Worm (Caenorhabditis elegans) whole organism, late embryonic: ENCODE measurements around the gene D1086.10.

ENCODE experiments used
- F13H6.1 ChIP-seq: sonication (generic microtip); optimal IDR thresholded peaks from 2 replicates; lab custom pipeline; 2016; ENCODE audit warnings: missing genetic modification characterization, missing compliant biosample characterization
- K09A11.1 ChIP-seq: sonication (generic microtip); optimal IDR thresholded peaks from 2 replicates; lab custom pipeline; 2017; ENCODE audit warnings: antibody characterized with exemption, mild to moderate bottlenecking, missing genetic modification characterization, missing compliant biosample characterization; ENCODE audit not compliant: insufficient read depth
- T23F11.4 ChIP-seq: fragments of 200-800 bp; sonication (Bioruptor generic); optimal IDR thresholded peaks from 2 replicates; lab custom pipeline; 2018; ENCODE audit warnings: mild to moderate bottlenecking, missing genetic modification characterization, missing compliant biosample characterization
- ama-1 ChIP-seq: fragments of 150-350 bp; optimal IDR thresholded peaks from 2 replicates; lab custom pipeline; 2014
- dve-1 ChIP-seq: sonication (generic microtip); optimal IDR thresholded peaks from 2 replicates; lab custom pipeline; 2017; ENCODE audit warnings: antibody characterized with exemption, mild to moderate bottlenecking, missing genetic modification characterization, missing compliant biosample characterization
- ets-4 ChIP-seq: sonication (generic microtip); optimal IDR thresholded peaks from 2 replicates; lab custom pipeline; 2016; ENCODE audit warnings: missing genetic modification characterization, missing compliant biosample characterization
- nhr-11 ChIP-seq: fragments of 150-350 bp; optimal IDR thresholded peaks from 2 replicates; lab custom pipeline; 2014; ENCODE audit warnings: missing biosample characterization, missing genetic modification characterization
- pag-3 ChIP-seq: sonication (generic microtip); optimal IDR thresholded peaks from 2 replicates; lab custom pipeline; 2016; ENCODE audit warnings: missing compliant biosample characterization, missing genetic modification characterization, borderline replicate concordance
- pha-4 ChIP-seq: fragments of 150-350 bp; optimal IDR thresholded peaks from 2 replicates; lab custom pipeline; 2018; ENCODE audit warnings: missing biosample characterization, missing genetic modification reagents, missing genetic modification characterization
- pqm-1 ChIP-seq: sonication (generic microtip); optimal IDR thresholded peaks from 2 replicates; lab custom pipeline; 2016; ENCODE audit warnings: missing genetic modification characterization, missing compliant biosample characterization
- ztf-16 ChIP-seq: sonication (generic microtip); optimal IDR thresholded peaks from 2 replicates; lab custom pipeline; 2017; ENCODE audit warnings: missing genetic modification characterization, missing compliant biosample characterization

DNA sequence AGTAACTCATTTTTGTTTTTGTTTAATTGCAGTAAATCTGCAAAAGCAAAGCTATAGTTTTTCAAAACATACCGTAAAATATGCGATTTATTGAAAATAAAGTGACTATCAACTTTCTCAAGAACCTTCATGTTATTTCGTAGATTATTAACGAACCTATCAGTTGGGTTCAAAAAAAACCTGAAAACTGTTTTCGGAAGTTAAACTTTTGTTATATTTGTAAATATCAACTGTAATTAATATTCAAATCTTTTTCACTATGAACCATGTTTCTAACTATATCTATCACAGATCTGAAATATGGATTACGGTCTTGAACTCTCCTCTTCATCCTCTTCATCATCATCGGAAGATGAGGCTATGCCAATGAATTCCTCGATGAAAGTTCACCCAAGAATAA is 5.5 kb downstream of the D1086.10 start, which contains the start of gene D1086.19:
- no peak for TF ChIP-seq pqm-1 (tag; lab: Kevin White, UChicago)
- no peak for TF ChIP-seq F13H6.1 (tag; lab: Kevin White, UChicago)
- no peak for TF ChIP-seq pag-3 (tag; lab: Kevin White, UChicago)
- TF ChIP-seq nhr-11: no peak
- no peak for TF ChIP-seq T23F11.4 (GFP tag; lab: Kevin White, UChicago)
- no peak for TF ChIP-seq dve-1 (tag; lab: Kevin White, UChicago)
- TF ChIP-seq ama-1 (lab: Kevin White, UChicago): no peak
- TF ChIP-seq K09A11.1 (tag; lab: Kevin White, UChicago): no peak
- TF ChIP-seq ets-4 (tag; lab: Kevin White, UChicago): no peak
- no peak for TF ChIP-seq ztf-16 (tag; lab: Kevin White, UChicago)
- no peak for TF ChIP-seq pha-4 (tag; lab: Kevin White, UChicago)
